Worm (Caenorhabditis elegans) whole organism, L1 larva: Measurements from ENCODE around the gene ZK643.2.

Source experiments
- ama-1 ChIP-seq: fragments of 150-350 bp; optimal IDR thresholded peaks from 2 replicates; lab custom pipeline; 2014
- jun-1 ChIP-seq: fragments of 150-350 bp; optimal IDR thresholded peaks from 2 replicates; lab custom pipeline; 2014; ENCODE audit warnings: missing biosample characterization, missing genetic modification reagents, missing genetic modification characterization

- no peak for TF ChIP-seq ama-1 (lab: Kevin White, UChicago)
- TF ChIP-seq jun-1 (tag; lab: Kevin White, UChicago), result no peak
These were observed 7.2 kb upstream of the ZK643.2 start for ce11 chrIII:8949147-8949546.
